Worm (Caenorhabditis elegans): ENCODE results near the gene clec-32.

DNA sequence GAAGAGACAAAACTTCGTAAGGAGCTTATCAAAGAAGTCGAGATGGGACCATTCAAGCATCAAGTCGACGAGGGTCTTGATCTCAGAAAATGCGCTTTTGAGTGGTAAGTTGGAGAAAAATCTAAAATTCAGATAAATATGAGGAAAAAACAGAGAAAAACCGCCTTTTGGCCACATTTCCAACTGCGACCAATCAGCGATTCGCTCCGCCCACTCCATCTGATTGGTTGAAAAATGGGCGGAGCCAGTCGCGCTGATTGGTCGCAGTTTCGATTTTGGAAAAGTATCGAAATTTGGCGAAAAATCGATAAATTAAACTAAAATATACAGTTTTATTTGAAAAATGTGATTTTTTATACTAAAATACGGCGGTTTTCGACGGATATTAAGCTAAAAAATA, 49.8 kb downstream of the clec-32 start:
- TF ChIP-seq ama-1 (optimal IDR thresholded peaks at IDR 0.05): no peak
- TF ChIP-seq unc-62 (GFP tag; optimal IDR thresholded peaks at IDR 0.05 in 1 of 2): no peak
- no peak for TF ChIP-seq unc-62 (tag; optimal IDR thresholded peaks at IDR 0.05)
- TF ChIP-seq D1046.2 (GFP tag; IDR thresholded peaks at IDR 0.05): no peak
- TF ChIP-seq T26A8.4 (GFP tag; IDR thresholded peaks at IDR 0.05): no peak
- no peak for TF ChIP-seq ces-1 (GFP tag; optimal IDR thresholded peaks at IDR 0.05)
- no peak for TF ChIP-seq nhr-25 (tag; optimal IDR thresholded peaks at IDR 0.05; ENCODE audit: borderline replicate concordance, insufficient read depth)
- TF ChIP-seq nhr-41 (GFP tag; IDR thresholded peaks at IDR 0.05): no peak
- TF ChIP-seq lin-39 (tag; optimal IDR thresholded peaks at IDR 0.05): no peak
- no peak for TF ChIP-seq nhr-11 (tag; optimal IDR thresholded peaks at IDR 0.05)
- no peak for TF ChIP-seq attf-4 (tag; optimal IDR thresholded peaks at IDR 0.05)
- TF ChIP-seq Y48G9A.11 (GFP tag; IDR thresholded peaks at IDR 0.05): no peak
- TF ChIP-seq dmd-9 (GFP tag; IDR thresholded peaks at IDR 0.05): no peak
- no peak for TF ChIP-seq aha-1 (tag)
